Fruit fly (Drosophila melanogaster): ENCODE measurements around the gene AP-1gamma.

Gene AP-1gamma

DNA sequence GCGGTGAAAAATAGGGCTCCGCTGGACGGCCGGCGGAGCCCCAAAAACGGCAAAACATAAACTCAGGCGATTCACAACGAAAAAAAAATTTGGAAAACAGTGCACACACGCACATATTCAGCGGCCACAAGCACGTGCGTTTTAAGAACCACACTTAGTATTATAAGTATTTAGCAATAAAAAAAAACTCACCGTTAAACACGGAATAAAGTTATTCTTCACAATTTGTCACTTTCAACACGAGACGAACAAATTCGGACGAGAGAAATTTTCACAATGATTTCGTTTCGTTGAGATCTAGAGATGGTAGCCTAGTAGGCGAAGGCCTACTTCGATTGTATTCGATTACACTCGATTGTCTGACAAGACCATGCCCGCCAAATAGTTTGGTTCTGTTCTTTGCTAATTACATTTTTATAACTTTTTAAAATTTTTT, 47.9 kb downstream of the AP-1gamma start, which contains the start of gene His3.3B (continued):
- TF ChIP-seq CG12236 (GFP tag; optimal IDR thresholded peaks at IDR 0.05) (no peak), nmo (GFP tag; optimal IDR thresholded peaks at IDR 0.05) (no peak), Lim3 (GFP tag; IDR thresholded peaks at IDR 0.05) (no peak), Ptx1 (GFP tag; IDR thresholded peaks at IDR 0.05) (no peak), ro (GFP tag; IDR thresholded peaks at IDR 0.05) (no peak), crp (GFP tag; optimal IDR thresholded peaks at IDR 0.05) (no peak), B-H2 (GFP tag; optimal IDR thresholded peaks at IDR 0.05) (no peak), Max (GFP tag; optimal IDR thresholded peaks at IDR 0.05) (peak; percentile 7), CG7556 (GFP tag; optimal IDR thresholded peaks at IDR 0.05) (no peak), Antp (GFP tag; optimal IDR thresholded peaks at IDR 0.05) (no peak), CG31365 (tag; optimal IDR thresholded peaks at IDR 0.05) (no peak), Atf3 (GFP tag; optimal IDR thresholded peaks at IDR 0.05) (no peak), Oli (tag; optimal IDR thresholded peaks at IDR 0.05) (no peak), CG11093 (GFP tag; IDR thresholded peaks at IDR 0.05) (no peak), chif (GFP tag; optimal IDR thresholded peaks at IDR 0.05) (no peak), Lpt (GFP tag; optimal IDR thresholded peaks at IDR 0.05) (no peak), Dll (GFP tag; IDR thresholded peaks at IDR 0.05; ENCODE audit: partially characterized antibody) (peak; percentile 56; the same call in 1 of the 4 replicates), C15 (GFP tag; IDR thresholded peaks at IDR 0.05) (no peak), Spps (tag; optimal IDR thresholded peaks at IDR 0.05) (no peak), tgo (GFP tag; IDR thresholded peaks at IDR 0.05) (no peak; the same call in 2 of the 3 replicates), hb (GFP tag; IDR thresholded peaks at IDR 0.05; ENCODE audit: partially characterized antibody) (no peak), CG4282 (GFP tag; optimal IDR thresholded peaks at IDR 0.05) (peak; percentile 33), Atf-2 (GFP tag; optimal IDR thresholded peaks at IDR 0.05) (no peak), rib (GFP tag; IDR thresholded peaks at IDR 0.05) (no peak), exex (tag; optimal IDR thresholded peaks at IDR 0.05) (no peak), CG10979 (tag; optimal IDR thresholded peaks at IDR 0.05) (no peak), H2.0 (GFP tag; IDR thresholded peaks at IDR 0.05) (no peak), CG4424 (GFP tag; optimal IDR thresholded peaks at IDR 0.05) (peak; percentile 5), HLH4C (GFP tag; IDR thresholded peaks at IDR 0.05; ENCODE audit: partially characterized antibody) (0 out of 3 replicates have a peak, but pooled peaks have one; percentile 36), gcm2 (GFP tag; optimal IDR thresholded peaks at IDR 0.05) (no peak), ssp (GFP tag; IDR thresholded peaks at IDR 0.05) (no peak), CG42726 (GFP tag; IDR thresholded peaks at IDR 0.05; ENCODE audit: partially characterized antibody) (no peak), odd (GFP tag; optimal IDR thresholded peaks at IDR 0.05) (peak; percentile 22), fru (optimal IDR thresholded peaks at IDR 0.05) (no peak), CG5180 (GFP tag; optimal IDR thresholded peaks at IDR 0.05) (no peak), CTCF (GFP tag; optimal IDR thresholded peaks at IDR 0.05) (peak; percentile 54), CG17568 (GFP tag; optimal IDR thresholded peaks at IDR 0.05) (no peak), hth (optimal IDR thresholded peaks at IDR 0.05) (no peak), hkb (optimal IDR thresholded peaks at IDR 0.05) (no peak), hkb (GFP tag; IDR thresholded peaks at IDR 0.05) (no peak; the same call in 1 of the 2 replicates), CG12104 (GFP tag; optimal IDR thresholded peaks at IDR 0.05) (no peak), CG34376 (GFP tag; optimal IDR thresholded peaks at IDR 0.05) (peak; percentile 54), CG3407 (GFP tag; optimal IDR thresholded peaks at IDR 0.05) (no peak), CG4854 (GFP tag; optimal IDR thresholded peaks at IDR 0.05) (peak; percentile 5), Mrtf (GFP tag; IDR thresholded peaks at IDR 0.05) (no peak), CG18476 (GFP tag; optimal IDR thresholded peaks at IDR 0.05) (no peak), CG8290 (GFP tag; optimal IDR thresholded peaks at IDR 0.05) (no peak), CG8290 (tag; optimal IDR thresholded peaks at IDR 0.05) (peak in 1 of 2 experiments; percentile 48), Sry-δ (GFP tag; optimal IDR thresholded peaks at IDR 0.05) (peak; percentile 90), CkIIα-i1 (GFP tag; IDR thresholded peaks at IDR 0.05) (no peak), Dref (GFP tag; IDR thresholded peaks at IDR 0.05) (peak; percentile 91), CG3281 (GFP tag; optimal IDR thresholded peaks at IDR 0.05) (no peak), CG9437 (GFP tag; optimal IDR thresholded peaks at IDR 0.05) (no peak)
